Fruit fly (Drosophila melanogaster) S2 (cell line): ENCODE measurements around the gene cl.

Experiments used
- CG8478 ChIP-seq: fragments of >200 bp; optimal IDR thresholded peaks from 2 replicates; lab custom pipeline; 2018
- CTCF ChIP-seq, 2 experiments: fragments of >200 bp; optimal IDR thresholded peaks; 2 replicates each; lab custom pipeline; 2018

Gene cl

dm6 chr2L:5519846-5520384 is at the start of gene cl, which contains the start of gene CG7382:
Gene cl, plus strand, starts transcription at chr2L:5520135.
Gene CG7382, minus strand, starts transcription at chr2L:5519896.
- no peak for TF ChIP-seq CG8478
- no peak for TF ChIP-seq CTCF (optimal IDR thresholded peaks at IDR 0.05; lab: Kevin White, UChicago)

dm6 chr2L:5473880-5474446 is 46.0 kb upstream of the cl start:
- TF ChIP-seq CG8478 (no peak), CTCF (optimal IDR thresholded peaks at IDR 0.05; lab: Kevin White, UChicago) (no peak)

dm6 chr2L:5476699-5477098 is 43.2 kb upstream of the cl start:
- TF ChIP-seq CG8478 (no peak), CTCF (optimal IDR thresholded peaks at IDR 0.05; lab: Kevin White, UChicago) (no peak)

dm6 chr2L:5478273-5478672 is 41.7 kb upstream of the cl start:
- TF ChIP-seq CG8478 (no peak), CTCF (optimal IDR thresholded peaks at IDR 0.05; lab: Kevin White, UChicago) (no peak)

- TF ChIP-seq CTCF (optimal IDR thresholded peaks at IDR 0.05; lab: Kevin White, UChicago) (no peak), CG8478 (no peak)
These were observed 40.8 kb upstream of the cl start for dm6 chr2L:5479128-5479527.

dm6 chr2L:5479971-5480370 is 40.0 kb upstream of the cl start:
- TF ChIP-seq CG8478 (no peak), CTCF (optimal IDR thresholded peaks at IDR 0.05; lab: Kevin White, UChicago) (no peak)

dm6 chr2L:5483093-5483492 is 36.8 kb upstream of the cl start:
- TF ChIP-seq CTCF (optimal IDR thresholded peaks at IDR 0.05; lab: Kevin White, UChicago): no peak

dm6 chr2L:5489084-5489617 is 30.8 kb upstream of the cl start:
- TF ChIP-seq CG8478 (no peak), CTCF (optimal IDR thresholded peaks at IDR 0.05; lab: Kevin White, UChicago) (no peak)

- no peak for TF ChIP-seq CTCF (optimal IDR thresholded peaks at IDR 0.05; lab: Kevin White, UChicago)
- no peak for TF ChIP-seq CG8478
These were observed 30.1 kb upstream of the cl start for dm6 chr2L:5489757-5490359.

- TF ChIP-seq CG8478: no peak
- no peak for TF ChIP-seq CTCF (optimal IDR thresholded peaks at IDR 0.05; lab: Kevin White, UChicago)
These were observed 28.7 kb upstream of the cl start for dm6 chr2L:5491220-5491619.

dm6 chr2L:5492924-5493323 is 27.0 kb upstream of the cl start:
- TF ChIP-seq CTCF (optimal IDR thresholded peaks at IDR 0.05; lab: Kevin White, UChicago) (no peak), CG8478 (no peak)

dm6 chr2L:5493907-5494404 is 26.0 kb upstream of the cl start:
- TF ChIP-seq CTCF (optimal IDR thresholded peaks at IDR 0.05; lab: Kevin White, UChicago) (no peak), CG8478 (no peak)

- TF ChIP-seq CG8478 (no peak), CTCF (optimal IDR thresholded peaks at IDR 0.05; lab: Kevin White, UChicago) (no peak)
These were observed 25.1 kb upstream of the cl start for dm6 chr2L:5494808-5495356.

- no peak for TF ChIP-seq CTCF (optimal IDR thresholded peaks at IDR 0.05; lab: Kevin White, UChicago)
- no peak for TF ChIP-seq CG8478
These were observed 23.4 kb upstream of the cl start for dm6 chr2L:5496468-5497093.

- TF ChIP-seq CG8478 (no peak), CTCF (optimal IDR thresholded peaks at IDR 0.05; lab: Kevin White, UChicago) (no peak)
These were observed 20.5 kb upstream of the cl start for dm6 chr2L:5499458-5499857.

dm6 chr2L:5501335-5501734 is 18.6 kb upstream of the cl start:
- TF ChIP-seq CG8478: no peak
- TF ChIP-seq CTCF (optimal IDR thresholded peaks at IDR 0.05; lab: Kevin White, UChicago): no peak
